Worm (Caenorhabditis elegans): ENCODE results near the gene C33D9.3.
"Not testable (repeated sequence)": the region's sequence is repeated elsewhere in the genome, so short reads cannot be mapped to it uniquely, and the experiment has no call there.

C33D9.3 gene

ce11 chrIV:8788048-8788447, 4.7 kb downstream of the C33D9.3 start, which contains the start of gene C33D9.10:
Gene C33D9.10, minus strand, starts transcription at chrIV:8788148.
- not testable (repeated sequence) for TF ChIP-seq mep-1, nhr-6, ztf-11 (tag; optimal IDR thresholded peaks at IDR 0.05)

- no peak for TF ChIP-seq jun-1 (tag; optimal IDR thresholded peaks at IDR 0.05)
- no peak for TF ChIP-seq daf-16 (GFP tag; optimal IDR thresholded peaks at IDR 0.05)
- peak; percentile 24 for TF ChIP-seq daf-16 (tag; optimal IDR thresholded peaks at IDR 0.05)
These were observed 6.1 kb downstream of the C33D9.3 start, which contains the start of gene C33D9.8 for ce11 chrIV:8786654-8787053. Gene C33D9.8, minus strand, starts transcription at chrIV:8786752.

- no peak for TF ChIP-seq F49E8.2 (tag; optimal IDR thresholded peaks at IDR 0.05; ENCODE audit: borderline replicate concordance)
These were observed 7.8 kb downstream of the C33D9.3 start, which contains the start of gene C33D9.13 for ce11 chrIV:8784855-8785327. Gene C33D9.13, minus strand, starts transcription at chrIV:8785277.

ce11 chrIV:8782172-8782571, 10.5 kb downstream of the C33D9.3 start:
- TF ChIP-seq nhr-48 (tag; optimal IDR thresholded peaks at IDR 0.05) (peak; percentile 60), zip-2 (tag; optimal IDR thresholded peaks at IDR 0.05) (no peak), ceh-20 (GFP tag; IDR thresholded peaks at IDR 0.05) (0 out of 2 replicates have a peak, but pooled peaks have one; percentile 32), pqm-1 (tag; optimal IDR thresholded peaks at IDR 0.05) (peak; percentile 42), nhr-6 (tag; optimal IDR thresholded peaks at IDR 0.05) (peak; percentile 70), nhr-25 (tag; optimal IDR thresholded peaks at IDR 0.05; ENCODE audit: borderline replicate concordance, insufficient read depth) (peak; percentile 78), ZK337.2 (GFP tag; IDR thresholded peaks at IDR 0.05) (no peak), unc-130 (GFP tag; optimal IDR thresholded peaks at IDR 0.05) (no peak), dpl-1 (GFP tag; optimal IDR thresholded peaks at IDR 0.05) (peak; percentile 37), hif-1 (tag; optimal IDR thresholded peaks at IDR 0.05) (peak in 1 of 2 experiments; percentile 54), attf-4 (tag; optimal IDR thresholded peaks at IDR 0.05) (no peak), nhr-11 (tag; optimal IDR thresholded peaks at IDR 0.05) (peak; percentile 55), pha-4 (GFP tag; IDR thresholded peaks at IDR 0.05) (no peak), pha-4 (tag; optimal IDR thresholded peaks at IDR 0.05) (peak; percentile 34), lin-1 (GFP tag; IDR thresholded peaks at IDR 0.05) (no peak), nhr-28 (tag; optimal IDR thresholded peaks at IDR 0.05) (peak; percentile 82), lin-38 (GFP tag; IDR thresholded peaks at IDR 0.05) (no peak), daf-16 (GFP tag; optimal IDR thresholded peaks at IDR 0.05) (no peak), daf-16 (tag; optimal IDR thresholded peaks at IDR 0.05) (peak; percentile 75), nhr-41 (GFP tag; IDR thresholded peaks at IDR 0.05) (0 out of 2 replicates have a peak, but pooled peaks have one; percentile 17), dve-1 (tag; optimal IDR thresholded peaks at IDR 0.05; ENCODE audit: insufficient read depth) (peak; percentile 85), hlh-11 (tag; optimal IDR thresholded peaks at IDR 0.05) (peak; percentile 98), egl-27 (tag; optimal IDR thresholded peaks at IDR 0.05) (no peak), R02D3.7 (tag; optimal IDR thresholded peaks at IDR 0.05) (no peak), Y5F2A.4 (GFP tag; optimal IDR thresholded peaks at IDR 0.05) (no peak), ctbp-1 (GFP tag; IDR thresholded peaks at IDR 0.05) (no peak), nhr-10 (tag; optimal IDR thresholded peaks at IDR 0.05) (no peak), vab-7 (GFP tag; IDR thresholded peaks at IDR 0.05) (no peak), mdl-1 (tag; optimal IDR thresholded peaks at IDR 0.05) (peak in 1 of 2 experiments; percentile 88), jun-1 (tag; optimal IDR thresholded peaks at IDR 0.05) (peak; percentile 11), hlh-30 (tag; optimal IDR thresholded peaks at IDR 0.05; ENCODE audit: insufficient read depth) (peak; percentile 91), nhr-77 (tag; optimal IDR thresholded peaks at IDR 0.05) (peak; percentile 81), mxl-2 (GFP tag; conservative IDR thresholded peaks at IDR 0.05) (no peak), unc-62 (GFP tag; optimal IDR thresholded peaks at IDR 0.05 in 1 of 2) (peak in 1 of 2 experiments; percentile 98), unc-62 (tag; optimal IDR thresholded peaks at IDR 0.05) (no peak), aha-1 (tag) (peak; percentile 94), rbr-2 (tag; optimal IDR thresholded peaks at IDR 0.05) (peak; percentile 70), mep-1 (tag; optimal IDR thresholded peaks at IDR 0.05) (peak; percentile 75)
